Worm (Caenorhabditis elegans) whole organism, L3 larva: ENCODE results near the gene F32D8.8.
A peak's percentile ranks its signal among the peaks of the same experiment; 100 is the strongest.

Source experiments
- aly-2 ChIP-seq: fragments of 150-350 bp; optimal IDR thresholded peaks from 2 replicates; lab custom pipeline; 2014; ENCODE audit warnings: missing biosample characterization, missing genetic modification characterization
- ama-1 ChIP-seq: fragments of 150-350 bp; optimal IDR thresholded peaks from 2 replicates; lab custom pipeline; 2018
- ceh-16 ChIP-seq: sonication (generic microtip); optimal IDR thresholded peaks from 2 replicates; lab custom pipeline; 2017; ENCODE audit warnings: missing biosample characterization, missing genetic modification characterization
- ceh-9 ChIP-seq: sonication (generic microtip); optimal IDR thresholded peaks from 2 replicates; lab custom pipeline; 2018; ENCODE audit warnings: missing biosample characterization, missing genetic modification characterization
- daf-12 ChIP-seq: fragments of 150-350 bp; optimal IDR thresholded peaks from 2 replicates; lab custom pipeline; 2014; ENCODE audit warnings: missing biosample characterization, missing genetic modification reagents, missing genetic modification characterization
- egl-27 ChIP-seq: sonication (generic microtip); optimal IDR thresholded peaks from 4 replicates; lab custom pipeline; 2017; ENCODE audit warnings: missing biosample characterization, missing genetic modification reagents, missing genetic modification characterization
- egl-5 ChIP-seq: fragments of 150-350 bp; optimal IDR thresholded peaks from 2 replicates; lab custom pipeline; 2017; ENCODE audit warnings: missing biosample characterization, missing genetic modification reagents, missing genetic modification characterization, inconsistent platforms
- elt-1 ChIP-seq: fragments of 150-350 bp; optimal IDR thresholded peaks from 2 replicates; lab custom pipeline; 2014; ENCODE audit warnings: missing biosample characterization, missing genetic modification characterization
- elt-2 ChIP-seq: sonication (generic microtip); optimal IDR thresholded peaks from 2 replicates; lab custom pipeline; 2016; ENCODE audit warnings: missing genetic modification reagents, mild to moderate bottlenecking, missing genetic modification characterization, missing compliant biosample characterization
- elt-3 ChIP-seq, 3 experiments: fragments of 150-350 bp in 1 of 3; sonication (generic microtip) in 2 of 3; optimal IDR thresholded peaks; 2 replicates in 2 of 3; 4 replicates in 1 of 3; lab custom pipeline; 2014 to 2017; ENCODE audit warnings: missing biosample characterization in 3 of 3, missing genetic modification characterization in 3 of 3
- eor-1 ChIP-seq, 2 experiments: fragments of 150-350 bp; optimal IDR thresholded peaks; 2 replicates each; lab custom pipeline; 2014 to 2018; ENCODE audit warnings: missing biosample characterization in 2 of 2, missing genetic modification characterization in 2 of 2
- fkh-10 ChIP-seq: sonication (generic microtip); optimal IDR thresholded peaks from 2 replicates; lab custom pipeline; 2017; ENCODE audit warnings: missing biosample characterization, missing genetic modification reagents, missing genetic modification characterization
- fkh-2 ChIP-seq: fragments of 150-350 bp; optimal IDR thresholded peaks from 2 replicates; lab custom pipeline; 2014; ENCODE audit warnings: missing biosample characterization, missing genetic modification reagents, missing genetic modification characterization
- fos-1 ChIP-seq: fragments of 150-350 bp; optimal IDR thresholded peaks from 2 replicates; lab custom pipeline; 2014; ENCODE audit warnings: missing biosample characterization, missing genetic modification characterization
- hmg-11 ChIP-seq: sonication (generic microtip); optimal IDR thresholded peaks from 2 replicates; lab custom pipeline; 2016; ENCODE audit warnings: missing genetic modification characterization, missing compliant biosample characterization
- jun-1 ChIP-seq: fragments of 150-350 bp; optimal IDR thresholded peaks from 2 replicates; lab custom pipeline; 2014; ENCODE audit warnings: missing biosample characterization, missing genetic modification reagents, missing genetic modification characterization
- lin-15B ChIP-seq: fragments of 150-350 bp; optimal IDR thresholded peaks from 2 replicates; lab custom pipeline; 2014; ENCODE audit warnings: missing biosample characterization, missing genetic modification characterization
- lin-39 ChIP-seq: fragments of 150-350 bp; optimal IDR thresholded peaks from 2 replicates; lab custom pipeline; 2018; ENCODE audit warnings: missing biosample characterization, missing genetic modification reagents, missing genetic modification characterization
- lsy-12 ChIP-seq: sonication (generic microtip); optimal IDR thresholded peaks from 2 replicates; lab custom pipeline; 2016; ENCODE audit warnings: mild to moderate bottlenecking, missing genetic modification characterization, missing compliant biosample characterization
- mdl-1 ChIP-seq: fragments of 150-350 bp; optimal IDR thresholded peaks from 2 replicates; lab custom pipeline; 2014; ENCODE audit warnings: missing biosample characterization, missing genetic modification characterization
- mml-1 ChIP-seq: fragments of 150-350 bp; sonication (generic microtip); optimal IDR thresholded peaks from 3 replicates; lab custom pipeline; 2014; ENCODE audit warnings: missing biosample characterization, missing genetic modification characterization
- nfya-1 ChIP-seq: sonication (generic microtip); optimal IDR thresholded peaks from 2 replicates; lab custom pipeline; 2017; ENCODE audit warnings: missing genetic modification characterization, mild to moderate bottlenecking, missing compliant biosample characterization, antibody characterized with exemption, moderate library complexity; ENCODE audit not compliant: insufficient read depth
- nhr-11 ChIP-seq: fragments of 150-350 bp; optimal IDR thresholded peaks from 2 replicates; lab custom pipeline; 2014; ENCODE audit warnings: missing biosample characterization, missing genetic modification characterization
- nhr-12 ChIP-seq: fragments of 150-350 bp; optimal IDR thresholded peaks from 2 replicates; lab custom pipeline; 2014; ENCODE audit warnings: missing biosample characterization, missing genetic modification characterization
- nhr-23 ChIP-seq: fragments of 150-350 bp; optimal IDR thresholded peaks from 2 replicates; lab custom pipeline; 2014; ENCODE audit warnings: missing biosample characterization, missing genetic modification reagents, missing genetic modification characterization
- nhr-237 ChIP-seq: fragments of 150-350 bp; optimal IDR thresholded peaks from 2 replicates; lab custom pipeline; 2014; ENCODE audit warnings: missing biosample characterization, missing genetic modification characterization
- nhr-25 ChIP-seq: sonication (generic microtip); optimal IDR thresholded peaks from 2 replicates; lab custom pipeline; 2017; ENCODE audit warnings: missing biosample characterization, missing genetic modification characterization
- nhr-28 ChIP-seq: fragments of 150-350 bp; optimal IDR thresholded peaks from 2 replicates; lab custom pipeline; 2014; ENCODE audit warnings: missing biosample characterization, missing genetic modification characterization
- nhr-43 ChIP-seq: sonication (generic microtip); optimal IDR thresholded peaks from 2 replicates; lab custom pipeline; 2016; ENCODE audit warnings: mild to moderate bottlenecking, missing genetic modification characterization, missing compliant biosample characterization; ENCODE audit not compliant: poor library complexity, severe bottlenecking
- nhr-67 ChIP-seq: fragments of 150-350 bp; optimal IDR thresholded peaks from 2 replicates; lab custom pipeline; 2014; ENCODE audit warnings: missing biosample characterization, missing genetic modification characterization
- nhr-76 ChIP-seq: fragments of 150-350 bp; sonication (generic microtip); optimal IDR thresholded peaks from 5 replicates; lab custom pipeline; 2014; ENCODE audit warnings: missing biosample characterization, missing genetic modification characterization
- nhr-77 ChIP-seq: fragments of 150-350 bp; optimal IDR thresholded peaks from 2 replicates; lab custom pipeline; 2014; ENCODE audit warnings: missing biosample characterization, missing genetic modification characterization
- pha-4 ChIP-seq: fragments of 150-350 bp; optimal IDR thresholded peaks from 2 replicates; lab custom pipeline; 2014; ENCODE audit warnings: missing biosample characterization, missing genetic modification reagents, missing genetic modification characterization
- pqm-1 ChIP-seq: fragments of 150-350 bp; optimal IDR thresholded peaks from 2 replicates; lab custom pipeline; 2017; ENCODE audit warnings: missing biosample characterization, missing genetic modification characterization, inconsistent platforms
- sea-2 ChIP-seq: fragments of 150-350 bp; sonication (generic microtip); optimal IDR thresholded peaks from 4 replicates; lab custom pipeline; 2014; ENCODE audit warnings: missing biosample characterization, missing genetic modification reagents, missing genetic modification characterization
- snpc-4 ChIP-seq: fragments of 150-350 bp; optimal IDR thresholded peaks from 2 replicates; lab custom pipeline; 2014; ENCODE audit warnings: missing biosample characterization, missing genetic modification characterization
- tbx-2 ChIP-seq: sonication (generic microtip); optimal IDR thresholded peaks from 2 replicates; lab custom pipeline; 2016; ENCODE audit warnings: mild to moderate bottlenecking, missing genetic modification characterization, missing compliant biosample characterization
- unc-62 ChIP-seq: fragments of 150-350 bp; sonication (generic microtip); optimal IDR thresholded peaks from 4 replicates; lab custom pipeline; 2014; ENCODE audit warnings: missing biosample characterization, missing genetic modification reagents, missing genetic modification characterization
- zag-1 ChIP-seq: fragments of 150-350 bp; optimal IDR thresholded peaks from 2 replicates; lab custom pipeline; 2014; ENCODE audit warnings: missing biosample characterization, missing genetic modification characterization
- ztf-11 ChIP-seq: fragments of 150-350 bp; optimal IDR thresholded peaks from 2 replicates; lab custom pipeline; 2014; ENCODE audit warnings: missing biosample characterization, missing genetic modification characterization
- ztf-4 ChIP-seq: fragments of 150-350 bp; optimal IDR thresholded peaks from 2 replicates; lab custom pipeline; 2014; ENCODE audit warnings: missing biosample characterization, missing genetic modification characterization

Gene F32D8.8

DNA sequence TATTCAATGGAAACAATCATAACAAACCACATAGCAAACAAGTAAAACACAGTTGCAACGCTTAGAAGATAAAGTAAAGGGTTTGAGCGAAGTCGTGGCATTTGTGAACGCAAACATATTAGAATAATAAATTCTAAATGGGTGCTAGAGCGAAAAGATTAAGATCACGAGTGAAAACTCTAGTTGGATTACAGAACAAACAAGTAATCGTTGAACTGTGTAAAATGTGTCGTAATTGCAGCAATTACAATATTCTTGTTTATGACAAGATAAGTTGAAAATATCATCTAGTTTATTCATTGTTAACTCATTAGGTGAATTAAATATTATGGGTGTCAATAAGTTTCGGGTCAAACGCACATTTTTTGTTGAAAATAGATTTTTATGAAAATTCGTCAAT, at the start of gene F32D8.8:
TSS of gene F32D8.8 (minus strand) at position 101 of the 400 bp plus-strand sequence.
- TF ChIP-seq nhr-12 (tag; lab: Kevin White, UChicago) (no peak), elt-3 (tag; optimal IDR thresholded peaks at IDR 0.05; lab: Kevin White, UChicago) (no peak)

DNA sequence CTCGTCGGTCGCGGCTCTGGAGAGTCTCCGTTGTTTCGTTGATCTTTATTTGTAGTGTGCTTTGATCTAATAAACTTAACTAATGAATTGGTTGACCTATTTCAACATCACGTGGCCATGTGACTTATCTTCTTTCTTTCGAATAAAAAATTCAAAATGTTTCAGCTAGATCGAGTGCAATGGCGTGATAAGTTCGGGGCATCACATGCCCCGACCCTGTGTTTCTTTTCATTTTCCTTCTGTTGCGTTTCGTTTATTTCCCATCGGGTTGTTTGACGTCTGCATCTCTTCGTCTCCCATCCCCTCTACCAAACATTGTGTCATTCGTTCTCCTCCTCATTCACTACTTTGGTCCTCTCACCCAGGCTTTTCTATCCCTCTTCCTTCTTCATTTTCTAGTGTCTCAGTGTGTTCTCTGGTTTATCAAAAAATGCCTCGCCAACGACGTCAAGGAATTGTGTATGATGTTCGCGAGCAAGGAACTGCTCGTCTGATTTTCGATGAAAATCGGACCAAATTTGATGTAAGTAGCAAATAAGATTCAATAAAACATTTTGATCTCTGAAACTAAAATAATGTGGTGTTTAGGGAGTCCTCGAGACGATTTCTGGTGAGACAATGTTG, 49.2 kb upstream of the F32D8.8 start, which contains the start of gene F17C11.4:
TSS of gene F17C11.4 (plus strand) at position 206 of the 624 bp plus-strand sequence.
- TF ChIP-seq fos-1 (peak; percentile 14), eor-1 (tag; optimal IDR thresholded peaks at IDR 0.05; lab: Kevin White, UChicago) (no peak), pqm-1 (tag; lab: Kevin White, UChicago) (no peak), nhr-43 (tag; lab: Kevin White, UChicago) (peak; percentile 88), nfya-1 (tag; lab: Kevin White, UChicago) (peak; percentile 75), nhr-11 (tag; lab: Kevin White, UChicago) (peak; percentile 47), mml-1 (tag; lab: Kevin White, UChicago) (no peak), fkh-2 (no peak), snpc-4 (tag; lab: Kevin White, UChicago) (peak; percentile 51), sea-2 (no peak), mdl-1 (no peak), egl-27 (no peak), lin-15B (tag; lab: Kevin White, UChicago) (peak; percentile 1), ceh-9 (tag; lab: Kevin White, UChicago) (no peak), pha-4 (tag; lab: Kevin White, UChicago) (peak; percentile 43), elt-2 (tag; lab: Kevin White, UChicago) (peak; percentile 83), nhr-76 (tag; lab: Kevin White, UChicago) (no peak), fkh-10 (GFP tag; lab: Kevin White, UChicago) (peak; percentile 9), nhr-77 (tag; lab: Kevin White, UChicago) (no peak), ama-1 (lab: Kevin White, UChicago) (peak; percentile 46), nhr-25 (tag; lab: Kevin White, UChicago) (peak; percentile 87), nhr-67 (tag; lab: Kevin White, UChicago) (no peak), tbx-2 (peak; percentile 28), egl-5 (tag; lab: Kevin White, UChicago) (peak; percentile 81), ceh-16 (tag; lab: Kevin White, UChicago) (no peak), jun-1 (peak; percentile 80), nhr-237 (tag; lab: Kevin White, UChicago) (no peak), elt-1 (no peak), nhr-23 (tag; lab: Kevin White, UChicago) (peak; percentile 57), lsy-12 (peak; percentile 43), lin-39 (tag; lab: Kevin White, UChicago) (peak; percentile 0), unc-62 (GFP tag; lab: Kevin White, UChicago) (peak; percentile 53), hmg-11 (peak; percentile 74)

DNA sequence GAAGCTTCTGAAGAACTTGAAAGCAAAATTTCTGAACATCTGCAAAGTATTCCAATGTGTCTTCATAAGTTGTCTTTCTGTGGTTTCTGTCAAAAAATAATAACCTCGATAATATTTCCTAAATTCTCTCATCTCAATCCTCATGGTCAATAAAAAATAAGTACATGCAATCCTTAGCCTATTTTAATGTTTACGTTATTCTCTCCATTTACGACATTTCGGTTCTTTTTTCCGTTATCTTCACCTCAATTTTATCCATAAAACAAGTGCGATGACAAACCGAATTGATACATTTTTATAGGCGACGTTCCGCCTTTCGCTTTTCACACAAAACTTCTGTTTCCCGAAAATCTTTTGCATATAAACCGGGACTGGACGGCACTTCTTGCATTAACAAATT, 46.9 kb upstream of the F32D8.8 start, which contains the start of gene col-153:
TSS of gene col-153 (plus strand) at position 301 of the 400 bp plus-strand sequence.
- TF ChIP-seq fkh-2 (no peak), nhr-43 (tag; lab: Kevin White, UChicago) (no peak), nhr-67 (tag; lab: Kevin White, UChicago) (no peak)

DNA sequence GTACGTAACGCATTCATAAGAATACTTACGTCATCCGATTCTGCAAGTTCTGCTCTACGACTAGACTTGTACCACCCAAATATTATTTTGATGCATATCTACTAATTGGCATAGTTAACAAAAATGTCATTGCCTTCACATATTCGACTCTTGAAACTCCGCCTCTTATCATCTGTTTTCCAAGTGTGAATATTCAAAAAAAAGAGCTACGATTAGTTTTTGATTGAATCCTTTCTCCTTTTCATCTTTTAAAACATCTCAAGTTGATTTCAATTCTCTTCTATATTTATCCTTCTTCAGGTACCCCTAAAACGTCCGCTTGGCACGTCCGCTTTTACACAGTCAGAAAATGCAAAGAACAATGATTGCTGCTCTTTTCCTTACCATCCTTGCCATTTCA, 45.3 kb upstream of the F32D8.8 start, which contains the start of gene F17C11.2:
TSS of gene F17C11.2 (plus strand) at position 301 of the 400 bp plus-strand sequence.
- no peak for TF ChIP-seq ztf-11 (tag; lab: Kevin White, UChicago)
- no peak for TF ChIP-seq ama-1 (lab: Kevin White, UChicago)
- no peak for TF ChIP-seq mdl-1
- TF ChIP-seq snpc-4 (tag; lab: Kevin White, UChicago), result no peak
- no peak for TF ChIP-seq fkh-2
- no peak for TF ChIP-seq nhr-28 (tag; lab: Kevin White, UChicago)
- TF ChIP-seq nhr-12 (tag; lab: Kevin White, UChicago), result no peak
- no peak for TF ChIP-seq nhr-67 (tag; lab: Kevin White, UChicago)
- TF ChIP-seq zag-1, result no peak
- TF ChIP-seq daf-12 (tag; lab: Kevin White, UChicago), result no peak
- no peak for TF ChIP-seq ceh-16 (tag; lab: Kevin White, UChicago)
- TF ChIP-seq nhr-77 (tag; lab: Kevin White, UChicago), result no peak
- TF ChIP-seq elt-3 (tag; optimal IDR thresholded peaks at IDR 0.05; lab: Kevin White, UChicago), result no peak
- TF ChIP-seq lsy-12, result no peak
- no peak for TF ChIP-seq aly-2 (tag; lab: Kevin White, UChicago)
- no peak for TF ChIP-seq hmg-11
- no peak for TF ChIP-seq elt-1
- TF ChIP-seq mml-1 (tag; lab: Kevin White, UChicago), result no peak
- no peak for TF ChIP-seq ztf-4 (tag; lab: Kevin White, UChicago)
- TF ChIP-seq nfya-1 (tag; lab: Kevin White, UChicago), result no peak
